Worm (Caenorhabditis elegans) whole organism, young adult: ENCODE measurements around the gene F44E2.6.

Source experiments
- B0035.1 ChIP-seq: sonication (generic microtip); optimal IDR thresholded peaks from 2 replicates; lab custom pipeline; 2016; ENCODE audit warnings: missing genetic modification characterization, mild to moderate bottlenecking, missing compliant biosample characterization, missing genotype, missing genetic modification reagents
- C17E4.6 ChIP-seq: fragments of 200-800 bp; sonication (Bioruptor generic); IDR thresholded peaks from 2 replicates; pipeline ENCODE4 v1.3.6; 2022; ENCODE audit warnings: missing genetic modification reagents, missing genetic modification characterization, missing compliant biosample characterization
- F10E7.11 ChIP-seq: sonication (generic microtip); optimal IDR thresholded peaks from 2 replicates; lab custom pipeline; 2017; ENCODE audit warnings: mild to moderate bottlenecking, missing genetic modification characterization, moderate library complexity, missing compliant biosample characterization
- F22D6.2 ChIP-seq: sonication (generic microtip); optimal IDR thresholded peaks from 2 replicates; lab custom pipeline; 2016; ENCODE audit warnings: mild to moderate bottlenecking, missing genetic modification characterization, missing compliant biosample characterization
- F23B12.7 ChIP-seq: sonication (generic microtip); optimal IDR thresholded peaks from 2 replicates; lab custom pipeline; 2017; ENCODE audit warnings: missing genetic modification characterization, mild to moderate bottlenecking, missing compliant biosample characterization, antibody characterized with exemption, moderate library complexity; ENCODE audit not compliant: insufficient read depth
- F33H1.4 ChIP-seq: fragments of 200-800 bp; sonication (Bioruptor generic); IDR thresholded peaks from 2 replicates; pipeline ENCODE4 v1.3.6; 2022; ENCODE audit warnings: missing genetic modification reagents, missing genetic modification characterization, missing compliant biosample characterization
- F39B2.1 ChIP-seq: fragments of 200-800 bp; sonication (Bioruptor generic); IDR thresholded peaks from 2 replicates; pipeline ENCODE4 v1.3.6; 2022; ENCODE audit warnings: missing genetic modification reagents, missing genetic modification characterization, missing compliant biosample characterization
- F57C9.4 ChIP-seq: sonication (generic microtip); optimal IDR thresholded peaks from 2 replicates; lab custom pipeline; 2017; ENCODE audit warnings: mild to moderate bottlenecking, missing genetic modification characterization, missing compliant biosample characterization
- K12H6.12 ChIP-seq: fragments of 200-800 bp; sonication (Bioruptor generic); optimal IDR thresholded peaks from 2 replicates; lab custom pipeline; 2018; ENCODE audit warnings: mild to moderate bottlenecking, missing genetic modification characterization, missing compliant biosample characterization
- T07F8.4 ChIP-seq: sonication (generic microtip); optimal IDR thresholded peaks from 2 replicates; lab custom pipeline; 2016; ENCODE audit warnings: mild to moderate bottlenecking, missing genetic modification characterization, moderate library complexity, missing compliant biosample characterization
- Y79H2A.3 ChIP-seq: fragments of 200-800 bp; sonication (Bioruptor generic); conservative IDR thresholded peaks from 2 replicates; pipeline ENCODE4 v1.3.6; 2022; ENCODE audit warnings: missing genetic modification reagents, missing genetic modification characterization, missing compliant biosample characterization
- Y95B8A.8 ChIP-seq: fragments of 200-800 bp; sonication (Bioruptor generic); IDR thresholded peaks from 2 replicates; pipeline ENCODE4 v1.3.6; 2022; ENCODE audit warnings: missing genetic modification reagents, missing genetic modification characterization, missing compliant biosample characterization
- akir-1 ChIP-seq: fragments of 200-800 bp; sonication (Bioruptor generic); optimal IDR thresholded peaks from 2 replicates; lab custom pipeline; 2018; ENCODE audit warnings: mild to moderate bottlenecking, missing genetic modification characterization, moderate library complexity, missing compliant biosample characterization
- aptf-3 ChIP-seq: fragments of 200-800 bp; sonication (Bioruptor generic); IDR thresholded peaks from 2 replicates; pipeline ENCODE4 v1.3.6; 2022; ENCODE audit warnings: missing genetic modification characterization, missing compliant biosample characterization
- attf-3 ChIP-seq: fragments of 200-800 bp; sonication (Bioruptor generic); conservative IDR thresholded peaks from 2 replicates; pipeline ENCODE4 v1.3.6; 2022; ENCODE audit warnings: missing genetic modification reagents, missing genetic modification characterization, missing compliant biosample characterization
- bed-1 ChIP-seq: fragments of 200-800 bp; sonication (Bioruptor generic); IDR thresholded peaks from 2 replicates; pipeline ENCODE4 v1.3.6; 2022; ENCODE audit warnings: missing genetic modification reagents, missing genetic modification characterization, missing compliant biosample characterization
- bed-2 ChIP-seq: fragments of 200-800 bp; sonication (Bioruptor generic); IDR thresholded peaks from 2 replicates; pipeline ENCODE4 v1.3.6; 2022; ENCODE audit warnings: missing genetic modification reagents, missing genetic modification characterization, missing compliant biosample characterization
- cebp-1 ChIP-seq, 2 experiments: fragments of 200-800 bp in 1 of 2; sonication (Bioruptor generic) in 1 of 2; sonication (generic microtip) in 1 of 2; IDR thresholded peaks in 1 of 2; optimal IDR thresholded peaks in 1 of 2; 2 replicates each; pipeline versions ENCODE4 v1.3.6 to Lab custom; 2017 to 2022; ENCODE audit warnings: missing compliant biosample characterization in 2 of 2, missing genetic modification characterization in 2 of 2, mild to moderate bottlenecking in 1 of 2, missing genetic modification reagents in 1 of 2, moderate library complexity in 1 of 2
- ceh-40 ChIP-seq: fragments of 200-800 bp; sonication (Bioruptor generic); IDR thresholded peaks from 2 replicates; pipeline ENCODE4 v1.3.6; 2022; ENCODE audit warnings: missing genetic modification characterization, missing compliant biosample characterization
- ceh-79 ChIP-seq: sonication (generic microtip); optimal IDR thresholded peaks from 2 replicates; lab custom pipeline; 2017; ENCODE audit warnings: mild to moderate bottlenecking, missing genetic modification characterization, missing compliant biosample characterization
- dpl-1 ChIP-seq: fragments of 150-350 bp; optimal IDR thresholded peaks from 2 replicates; lab custom pipeline; 2014; ENCODE audit warnings: missing biosample characterization, missing genetic modification reagents, missing genetic modification characterization
- efl-1 ChIP-seq: fragments of 150-350 bp; optimal IDR thresholded peaks from 2 replicates; lab custom pipeline; 2014; ENCODE audit warnings: missing biosample characterization, missing genetic modification reagents, missing genetic modification characterization
- egl-18 ChIP-seq: fragments of 200-800 bp; sonication (Bioruptor generic); IDR thresholded peaks from 2 replicates; pipeline ENCODE4 v1.3.6; 2022; ENCODE audit warnings: missing genetic modification reagents, missing genetic modification characterization, missing compliant biosample characterization
- egrh-3 ChIP-seq: fragments of 200-800 bp; sonication (Bioruptor generic); IDR thresholded peaks from 2 replicates; pipeline ENCODE4 v1.3.6; 2022; ENCODE audit warnings: missing genetic modification reagents, missing genetic modification characterization, missing compliant biosample characterization
- fkh-3 ChIP-seq: sonication (generic microtip); optimal IDR thresholded peaks from 2 replicates; lab custom pipeline; 2016; ENCODE audit warnings: mild to moderate bottlenecking, missing genetic modification characterization, missing compliant biosample characterization
- gei-17 ChIP-seq: fragments of 200-800 bp; sonication (Bioruptor generic); optimal IDR thresholded peaks from 2 replicates; lab custom pipeline; 2018; ENCODE audit warnings: mild to moderate bottlenecking, missing genetic modification characterization, missing compliant biosample characterization
- him-1 ChIP-seq: sonication (generic microtip); optimal IDR thresholded peaks from 2 replicates; lab custom pipeline; 2016; ENCODE audit warnings: missing genotype, missing genetic modification reagents, missing genetic modification characterization, missing compliant biosample characterization
- hlh-12 ChIP-seq: sonication (generic microtip); optimal IDR thresholded peaks from 2 replicates; lab custom pipeline; 2016; ENCODE audit warnings: missing genetic modification characterization, missing compliant biosample characterization
- lag-1 ChIP-seq: fragments of 200-800 bp; sonication (Bioruptor generic); IDR thresholded peaks from 2 replicates; pipeline ENCODE4 v1.3.6; 2022; ENCODE audit warnings: missing genetic modification reagents, missing genetic modification characterization, missing compliant biosample characterization
- lin-40 ChIP-seq: sonication (generic microtip); optimal IDR thresholded peaks from 2 replicates; lab custom pipeline; 2016; ENCODE audit warnings: missing genetic modification characterization, mild to moderate bottlenecking, missing compliant biosample characterization, missing genotype, missing genetic modification reagents
- lin-54 ChIP-seq: fragments of 200-800 bp; sonication (Bioruptor generic); optimal IDR thresholded peaks from 2 replicates; lab custom pipeline; 2018; ENCODE audit warnings: mild to moderate bottlenecking, missing genetic modification characterization, missing compliant biosample characterization
- lsl-1 ChIP-seq: fragments of 200-800 bp; sonication (Bioruptor generic); optimal IDR thresholded peaks from 2 replicates; lab custom pipeline; 2018; ENCODE audit warnings: mild to moderate bottlenecking, missing genetic modification characterization, moderate library complexity, missing compliant biosample characterization
- mxl-1 ChIP-seq: sonication (generic microtip); optimal IDR thresholded peaks from 2 replicates; lab custom pipeline; 2016; ENCODE audit warnings: missing genetic modification characterization, missing compliant biosample characterization
- nfyb-1 ChIP-seq: fragments of 200-800 bp; sonication (Bioruptor generic); IDR thresholded peaks from 2 replicates; pipeline ENCODE4 v1.3.6; 2022; ENCODE audit warnings: missing genetic modification reagents, missing genetic modification characterization, missing compliant biosample characterization
- nhr-80 ChIP-seq: sonication (generic microtip); optimal IDR thresholded peaks from 2 replicates; lab custom pipeline; 2016; ENCODE audit warnings: missing genetic modification characterization, missing compliant biosample characterization
- nhr-90 ChIP-seq: sonication (generic microtip); optimal IDR thresholded peaks from 2 replicates; lab custom pipeline; 2016; ENCODE audit warnings: missing genotype, mild to moderate bottlenecking, missing genetic modification characterization, missing compliant biosample characterization
- pbrm-1 ChIP-seq: fragments of 200-800 bp; sonication (Bioruptor generic); IDR thresholded peaks from 2 replicates; pipeline ENCODE4 v1.3.6; 2022; ENCODE audit warnings: missing genetic modification reagents, missing genetic modification characterization, missing compliant biosample characterization
- pha-4 ChIP-seq: fragments of 150-350 bp; sonication (generic microtip); optimal IDR thresholded peaks from 2 replicates; lab custom pipeline; 2014; ENCODE audit warnings: missing biosample characterization, missing genetic modification reagents, missing genetic modification characterization
- rec-8 ChIP-seq, 2 experiments: sonication (generic microtip); optimal IDR thresholded peaks; 2 replicates each; lab custom pipeline; 2016; ENCODE audit warnings: mild to moderate bottlenecking in 2 of 2, missing genetic modification characterization in 2 of 2, missing genetic modification reagents in 2 of 2, missing genotype in 2 of 2, missing biosample characterization in 1 of 2, missing compliant biosample characterization in 1 of 2, moderate library complexity in 1 of 2
- sdz-38 ChIP-seq: sonication (generic microtip); optimal IDR thresholded peaks from 2 replicates; lab custom pipeline; 2016; ENCODE audit warnings: missing genotype, missing genetic modification characterization, missing compliant biosample characterization
- snpc-1.3 ChIP-seq: sonication (generic microtip); optimal IDR thresholded peaks from 2 replicates; lab custom pipeline; 2017; ENCODE audit warnings: missing genetic modification characterization, mild to moderate bottlenecking, missing compliant biosample characterization, antibody characterized with exemption, moderate library complexity, missing genotype, missing genetic modification reagents; ENCODE audit not compliant: insufficient read depth
- somi-1 ChIP-seq: fragments of 200-800 bp; sonication (Bioruptor generic); optimal IDR thresholded peaks from 2 replicates; lab custom pipeline; 2018; ENCODE audit warnings: mild to moderate bottlenecking, missing genetic modification characterization, missing compliant biosample characterization
- sptf-2 ChIP-seq: fragments of 200-800 bp; sonication (Bioruptor generic); optimal IDR thresholded peaks from 2 replicates; lab custom pipeline; 2018; ENCODE audit warnings: mild to moderate bottlenecking, missing genetic modification characterization, missing compliant biosample characterization
- tbx-9 ChIP-seq: sonication (generic microtip); optimal IDR thresholded peaks from 2 replicates; lab custom pipeline; 2016; ENCODE audit warnings: borderline replicate concordance, missing genetic modification characterization, inconsistent platforms, missing compliant biosample characterization
- unc-62 ChIP-seq: fragments of 150-350 bp; optimal IDR thresholded peaks from 2 replicates; lab custom pipeline; 2014; ENCODE audit warnings: missing biosample characterization, missing genetic modification reagents, missing genetic modification characterization
- zim-3 ChIP-seq: sonication (generic microtip); optimal IDR thresholded peaks from 2 replicates; lab custom pipeline; 2017; ENCODE audit warnings: mild to moderate bottlenecking, missing genetic modification characterization, moderate library complexity, missing compliant biosample characterization
- ztf-3 ChIP-seq: fragments of 200-800 bp; sonication (Bioruptor generic); optimal IDR thresholded peaks from 2 replicates; lab custom pipeline; 2018; ENCODE audit warnings: mild to moderate bottlenecking, missing genetic modification characterization, missing compliant biosample characterization

Gene F44E2.6

ce11 chrIII:8887184-8887801, 42.3 kb upstream of the F44E2.6 start, which contains the start of gene famh-136 (continued):
- TF ChIP-seq sptf-2 (GFP tag; lab: Kevin White, UChicago) = no peak
- TF ChIP-seq bed-2 = no peak
- TF ChIP-seq F23B12.7 (tag; lab: Kevin White, UChicago) = peak; percentile 94
- peak; percentile 36; the same call in 1 of the 2 replicates for TF ChIP-seq cebp-1 (GFP tag; IDR thresholded peaks at IDR 0.05; lab: Robert Waterston, UW)
- TF ChIP-seq cebp-1 (tag; optimal IDR thresholded peaks at IDR 0.05; lab: Kevin White, UChicago) = peak; percentile 90
- TF ChIP-seq tbx-9 = no peak
- TF ChIP-seq Y79H2A.3 (GFP tag; lab: Robert Waterston, UW) = no peak
- TF ChIP-seq nhr-80 = peak; percentile 91
- TF ChIP-seq F57C9.4 = no peak
- TF ChIP-seq pha-4 (tag; lab: Kevin White, UChicago) = peak; percentile 34
- TF ChIP-seq mxl-1 (tag; lab: Kevin White, UChicago) = no peak
- TF ChIP-seq rec-8 (tag; optimal IDR thresholded peaks at IDR 0.05; lab: Kevin White, UChicago) = no peak
- TF ChIP-seq F10E7.11 (tag; lab: Kevin White, UChicago) = no peak
- no peak for TF ChIP-seq fkh-3 (tag; lab: Kevin White, UChicago)
- TF ChIP-seq ztf-3 = no peak
- TF ChIP-seq F22D6.2 (tag; lab: Kevin White, UChicago) = peak; percentile 67
- no peak for TF ChIP-seq akir-1 (GFP tag; lab: Kevin White, UChicago)
- peak; percentile 66 for TF ChIP-seq somi-1 (GFP tag; lab: Kevin White, UChicago)
- TF ChIP-seq B0035.1 = no peak
- TF ChIP-seq hlh-12 (tag; lab: Kevin White, UChicago) = no peak
- peak; percentile 62 for TF ChIP-seq efl-1 (GFP tag; lab: Kevin White, UChicago)
- TF ChIP-seq egrh-3 (GFP tag; lab: Robert Waterston, UW) = no peak
- TF ChIP-seq gei-17 (GFP tag; lab: Kevin White, UChicago) = peak; percentile 40
- no peak for TF ChIP-seq bed-1 (GFP tag; lab: Robert Waterston, UW)
- TF ChIP-seq ceh-40 = no peak
- TF ChIP-seq unc-62 (GFP tag; lab: Kevin White, UChicago) = no peak
- TF ChIP-seq pbrm-1 = peak; percentile 87; the same call in 1 of the 2 replicates
- no peak for TF ChIP-seq aptf-3
- no peak for TF ChIP-seq lag-1 (GFP tag; lab: Robert Waterston, UW)
- TF ChIP-seq F39B2.1 = peak; percentile 55; the same call in 1 of the 2 replicates
- peak; percentile 5 for TF ChIP-seq T07F8.4 (tag; lab: Kevin White, UChicago)
- peak; percentile 90 for TF ChIP-seq lin-40 (tag; lab: Kevin White, UChicago)
- peak; percentile 48 for TF ChIP-seq K12H6.12 (tag; lab: Kevin White, UChicago)
- no peak for TF ChIP-seq sdz-38
- peak; percentile 75 for TF ChIP-seq Y95B8A.8 (GFP tag; lab: Robert Waterston, UW)
- no peak for TF ChIP-seq zim-3 (tag; lab: Kevin White, UChicago)
- no peak for TF ChIP-seq ceh-79 (tag; lab: Kevin White, UChicago)
- TF ChIP-seq dpl-1 (GFP tag; lab: Kevin White, UChicago) = peak; percentile 62
- TF ChIP-seq egl-18 (GFP tag; lab: Robert Waterston, UW) = no peak
- peak; percentile 74 for TF ChIP-seq F33H1.4 (GFP tag; lab: Robert Waterston, UW)
- TF ChIP-seq snpc-1.3 (tag; lab: Kevin White, UChicago) = peak; percentile 27
- peak; percentile 68 for TF ChIP-seq lsl-1
- peak; percentile 46; the same call in 1 of the 2 replicates for TF ChIP-seq attf-3 (GFP tag; lab: Robert Waterston, UW)
- TF ChIP-seq lin-54 = peak; percentile 86
- 0 out of 2 replicates have a peak, but pooled peaks have one; percentile 26 for TF ChIP-seq C17E4.6
- no peak for TF ChIP-seq nhr-90 (tag; lab: Kevin White, UChicago)
- peak; percentile 80 for TF ChIP-seq nfyb-1 (GFP tag; lab: Robert Waterston, UW)
- peak; percentile 12 for TF ChIP-seq him-1 (tag; lab: Kevin White, UChicago)
